Fruit fly (Drosophila melanogaster) whole organism, prepupa: ENCODE results near the gene CG5776.

Experiments used
- CG10669 ChIP-seq: fragments of 200-800 bp; sonication (Bioruptor generic); optimal IDR thresholded peaks from 3 replicates; lab custom pipeline; 2018; ENCODE audit warnings: missing biosample characterization, mild to moderate bottlenecking, missing genetic modification characterization, moderate library complexity
- CG6792 ChIP-seq: fragments of 200-800 bp; sonication (Bioruptor generic); optimal IDR thresholded peaks from 3 replicates; lab custom pipeline; 2016; ENCODE audit warnings: missing biosample characterization, missing genetic modification characterization

DNA sequence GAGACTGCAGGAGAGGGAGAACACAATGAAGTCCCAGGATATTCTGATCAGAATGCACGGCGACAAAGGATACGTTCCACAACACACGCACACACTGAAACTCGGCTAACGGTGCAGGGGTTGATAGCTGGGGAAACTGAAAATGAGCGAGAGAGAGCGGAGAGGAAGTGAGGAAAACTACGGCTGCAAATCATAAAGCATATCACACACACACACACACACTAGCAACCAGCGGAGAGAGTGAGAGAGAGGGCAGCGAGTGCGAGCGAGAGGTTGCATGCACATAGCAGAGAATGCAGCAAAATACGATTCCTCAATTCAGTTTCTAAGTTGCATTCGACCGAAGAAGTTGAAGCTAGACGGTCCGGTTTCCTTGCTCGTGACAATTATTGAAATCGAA is 26.0 kb downstream of the CG5776 start:
- no peak for TF ChIP-seq CG6792
- no peak for TF ChIP-seq CG10669 (GFP tag; lab: Kevin White, UChicago)
